Worm (Caenorhabditis elegans): ENCODE results near the gene unc-43.

unc-43 gene

ce11 chrIV:10276960-10277359, 73.1 kb downstream of the unc-43 start, which contains the start of gene Y43C5A.7:
Gene Y43C5A.7 (plus strand): TSS chrIV:10277260.
- TF ChIP-seq eor-1 (tag; optimal IDR thresholded peaks at IDR 0.05), result no peak
- no peak for TF ChIP-seq fkh-2 (tag; optimal IDR thresholded peaks at IDR 0.05)
- no peak for TF ChIP-seq ama-1 (optimal IDR thresholded peaks at IDR 0.05)

DNA sequence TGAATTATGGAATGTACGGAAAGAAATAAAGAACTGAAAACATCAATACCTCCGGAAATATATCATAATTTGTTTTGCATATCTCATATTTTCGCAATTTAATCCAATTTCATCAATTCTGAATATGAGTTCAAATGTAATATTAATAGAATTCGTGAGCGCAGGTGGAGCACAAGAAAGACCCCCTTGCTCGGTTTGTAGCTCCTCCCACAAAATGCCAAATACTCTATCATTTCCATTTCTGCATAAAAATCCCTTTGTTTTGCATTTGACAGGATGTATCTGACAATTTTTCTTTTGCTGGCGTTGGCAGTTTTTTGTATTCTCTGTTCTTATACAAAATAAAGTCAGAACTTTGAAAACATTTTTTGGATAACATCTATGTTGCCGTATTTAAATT, 75.0 kb downstream of the unc-43 start:
- no peak for TF ChIP-seq lin-39 (tag; optimal IDR thresholded peaks at IDR 0.05)
- TF ChIP-seq R02D3.7 (tag; optimal IDR thresholded peaks at IDR 0.05), result no peak
- TF ChIP-seq skn-1 (tag; optimal IDR thresholded peaks at IDR 0.05), result no peak
- no peak for TF ChIP-seq ceh-9 (tag; optimal IDR thresholded peaks at IDR 0.05)
- TF ChIP-seq fkh-10 (GFP tag; optimal IDR thresholded peaks at IDR 0.05), result no peak
- TF ChIP-seq unc-62 (GFP tag; optimal IDR thresholded peaks at IDR 0.05), result no peak
- TF ChIP-seq egl-5 (tag; optimal IDR thresholded peaks at IDR 0.05), result no peak
- TF ChIP-seq ceh-82 (tag; optimal IDR thresholded peaks at IDR 0.05), result no peak
- TF ChIP-seq hmg-11 (tag; optimal IDR thresholded peaks at IDR 0.05), result no peak
- TF ChIP-seq nhr-25 (tag; optimal IDR thresholded peaks at IDR 0.05), result no peak
- TF ChIP-seq nhr-11 (tag; optimal IDR thresholded peaks at IDR 0.05), result no peak
- no peak for TF ChIP-seq nhr-12 (tag; optimal IDR thresholded peaks at IDR 0.05)
- no peak for TF ChIP-seq unc-39 (tag; optimal IDR thresholded peaks at IDR 0.05)
- no peak for TF ChIP-seq nhr-67 (tag; optimal IDR thresholded peaks at IDR 0.05)
- no peak for TF ChIP-seq ama-1 (optimal IDR thresholded peaks at IDR 0.05)
- no peak for TF ChIP-seq nhr-23 (tag; optimal IDR thresholded peaks at IDR 0.05)
